Worm (Caenorhabditis elegans) whole organism, late embryonic: ENCODE measurements around the gene stdh-1.

Experiments
- C38D4.7 ChIP-seq: fragments of 200-800 bp; sonication (Bioruptor generic); optimal IDR thresholded peaks from 2 replicates; lab custom pipeline; 2018; ENCODE audit warnings: mild to moderate bottlenecking, missing genetic modification characterization, moderate library complexity, missing compliant biosample characterization
- K09A11.1 ChIP-seq: sonication (generic microtip); optimal IDR thresholded peaks from 2 replicates; lab custom pipeline; 2017; ENCODE audit warnings: antibody characterized with exemption, mild to moderate bottlenecking, missing genetic modification characterization, missing compliant biosample characterization; ENCODE audit not compliant: insufficient read depth
- T23F11.4 ChIP-seq: fragments of 200-800 bp; sonication (Bioruptor generic); optimal IDR thresholded peaks from 2 replicates; lab custom pipeline; 2018; ENCODE audit warnings: mild to moderate bottlenecking, missing genetic modification characterization, missing compliant biosample characterization
- Y22D7AL.16 ChIP-seq: sonication (generic microtip); optimal IDR thresholded peaks from 2 replicates; lab custom pipeline; 2016; ENCODE audit warnings: missing genetic modification characterization, missing compliant biosample characterization
- ahr-1 ChIP-seq: sonication (generic microtip); optimal IDR thresholded peaks from 2 replicates; lab custom pipeline; 2016; ENCODE audit warnings: missing genetic modification characterization, missing compliant biosample characterization
- ama-1 ChIP-seq: fragments of 150-350 bp; optimal IDR thresholded peaks from 2 replicates; lab custom pipeline; 2014
- ceh-14 ChIP-seq: sonication (generic microtip); optimal IDR thresholded peaks from 2 replicates; lab custom pipeline; 2016; ENCODE audit warnings: missing genotype, missing genetic modification characterization, missing compliant biosample characterization
- ceh-22 ChIP-seq: sonication (generic microtip); optimal IDR thresholded peaks from 2 replicates; lab custom pipeline; 2017; ENCODE audit warnings: missing biosample characterization, missing genetic modification characterization
- ceh-24 ChIP-seq: sonication (generic microtip); optimal IDR thresholded peaks from 2 replicates; lab custom pipeline; 2016; ENCODE audit warnings: mild to moderate bottlenecking, missing genetic modification characterization, missing compliant biosample characterization
- ceh-34 ChIP-seq: sonication (generic microtip); optimal IDR thresholded peaks from 2 replicates; lab custom pipeline; 2016; ENCODE audit warnings: mild to moderate bottlenecking, missing genetic modification characterization, missing compliant biosample characterization
- ceh-6 ChIP-seq: fragments of 200-800 bp; sonication (Bioruptor generic); optimal IDR thresholded peaks from 2 replicates; lab custom pipeline; 2018; ENCODE audit warnings: mild to moderate bottlenecking, missing genetic modification characterization, missing compliant biosample characterization
- che-1 ChIP-seq: sonication (generic microtip); optimal IDR thresholded peaks from 2 replicates; lab custom pipeline; 2016; ENCODE audit warnings: mild to moderate bottlenecking, missing genetic modification characterization, missing compliant biosample characterization
- fax-1 ChIP-seq: sonication (generic microtip); optimal IDR thresholded peaks from 2 replicates; lab custom pipeline; 2016; ENCODE audit warnings: missing genotype, missing genetic modification characterization, missing compliant biosample characterization
- hlh-15 ChIP-seq: sonication (generic microtip); optimal IDR thresholded peaks from 2 replicates; lab custom pipeline; 2016; ENCODE audit warnings: missing genetic modification characterization, missing compliant biosample characterization
- hlh-30 ChIP-seq: sonication (generic microtip); optimal IDR thresholded peaks from 2 replicates; lab custom pipeline; 2017; ENCODE audit warnings: antibody characterized with exemption, missing genetic modification characterization, missing compliant biosample characterization; ENCODE audit not compliant: insufficient read depth
- hlh-8 ChIP-seq: sonication (generic microtip); optimal IDR thresholded peaks from 2 replicates; lab custom pipeline; 2016; ENCODE audit warnings: missing genotype, missing genetic modification characterization, missing compliant biosample characterization
- lin-11 ChIP-seq: fragments of 200-800 bp; sonication (Bioruptor generic); optimal IDR thresholded peaks from 2 replicates; lab custom pipeline; 2018; ENCODE audit warnings: mild to moderate bottlenecking, missing genetic modification characterization, missing compliant biosample characterization
- madf-2 ChIP-seq: sonication (generic microtip); optimal IDR thresholded peaks from 2 replicates; lab custom pipeline; 2017; ENCODE audit warnings: missing genetic modification characterization, missing compliant biosample characterization
- mec-3 ChIP-seq: sonication (generic microtip); optimal IDR thresholded peaks from 2 replicates; lab custom pipeline; 2016; ENCODE audit warnings: borderline replicate concordance, missing genetic modification characterization, missing compliant biosample characterization
- nfya-1 ChIP-seq: sonication (generic microtip); optimal IDR thresholded peaks from 2 replicates; lab custom pipeline; 2017; ENCODE audit warnings: missing genetic modification characterization, mild to moderate bottlenecking, missing compliant biosample characterization, antibody characterized with exemption, moderate library complexity
- nhr-11 ChIP-seq: fragments of 150-350 bp; optimal IDR thresholded peaks from 2 replicates; lab custom pipeline; 2014; ENCODE audit warnings: missing biosample characterization, missing genetic modification characterization
- npax-4 ChIP-seq: sonication (generic microtip); optimal IDR thresholded peaks from 2 replicates; lab custom pipeline; 2016; ENCODE audit warnings: missing genetic modification characterization, missing compliant biosample characterization
- pat-9 ChIP-seq: fragments of 200-800 bp; sonication (Bioruptor generic); optimal IDR thresholded peaks from 2 replicates; lab custom pipeline; 2018; ENCODE audit warnings: mild to moderate bottlenecking, missing genetic modification characterization, moderate library complexity, missing compliant biosample characterization
- pax-1 ChIP-seq: fragments of 150-350 bp; optimal IDR thresholded peaks from 2 replicates; lab custom pipeline; 2014; ENCODE audit warnings: missing biosample characterization, missing genetic modification characterization
- pha-2 ChIP-seq: sonication (generic microtip); optimal IDR thresholded peaks from 2 replicates; lab custom pipeline; 2017; ENCODE audit warnings: mild to moderate bottlenecking, missing genetic modification characterization, missing compliant biosample characterization
- pha-4 ChIP-seq: fragments of 150-350 bp; optimal IDR thresholded peaks from 2 replicates; lab custom pipeline; 2018; ENCODE audit warnings: missing biosample characterization, missing genetic modification reagents, missing genetic modification characterization
- pqm-1 ChIP-seq: sonication (generic microtip); optimal IDR thresholded peaks from 2 replicates; lab custom pipeline; 2016; ENCODE audit warnings: missing genetic modification characterization, missing compliant biosample characterization
- pros-1 ChIP-seq: fragments of 150-350 bp; optimal IDR thresholded peaks from 2 replicates; lab custom pipeline; 2014; ENCODE audit warnings: missing biosample characterization, missing genetic modification reagents, missing genetic modification characterization
- ref-2 ChIP-seq: sonication (generic microtip); optimal IDR thresholded peaks from 2 replicates; lab custom pipeline; 2016; ENCODE audit warnings: missing genetic modification characterization, missing compliant biosample characterization
- rnt-1 ChIP-seq: sonication (generic microtip); optimal IDR thresholded peaks from 2 replicates; lab custom pipeline; 2016; ENCODE audit warnings: missing genetic modification characterization, missing compliant biosample characterization
- sox-4 ChIP-seq: sonication (generic microtip); optimal IDR thresholded peaks from 2 replicates; lab custom pipeline; 2017; ENCODE audit warnings: mild to moderate bottlenecking, missing genetic modification characterization, inconsistent platforms, missing compliant biosample characterization
- syd-9 ChIP-seq: sonication (generic microtip); optimal IDR thresholded peaks from 2 replicates; lab custom pipeline; 2016; ENCODE audit warnings: mild to moderate bottlenecking, missing genetic modification characterization, moderate library complexity, missing compliant biosample characterization
- tbx-2 ChIP-seq: sonication (generic microtip); optimal IDR thresholded peaks from 2 replicates; lab custom pipeline; 2016; ENCODE audit warnings: missing genetic modification characterization, missing compliant biosample characterization
- unc-86 ChIP-seq: sonication (generic microtip); optimal IDR thresholded peaks from 2 replicates; lab custom pipeline; 2016; ENCODE audit warnings: missing genetic modification characterization, missing compliant biosample characterization

Gene stdh-1

ce11 chrV:13931952-13932351, 25.7 kb downstream of the stdh-1 start:
- no peak for TF ChIP-seq C38D4.7
- no peak for TF ChIP-seq lin-11 (tag; lab: Kevin White, UChicago)
- TF ChIP-seq ceh-14 (tag; lab: Kevin White, UChicago), result no peak
- no peak for TF ChIP-seq ceh-22 (tag; lab: Kevin White, UChicago)
- TF ChIP-seq Y22D7AL.16 (tag; lab: Kevin White, UChicago), result no peak
- no peak for TF ChIP-seq unc-86 (tag; lab: Kevin White, UChicago)
- TF ChIP-seq, all 69 proteins: peak for 0

DNA sequence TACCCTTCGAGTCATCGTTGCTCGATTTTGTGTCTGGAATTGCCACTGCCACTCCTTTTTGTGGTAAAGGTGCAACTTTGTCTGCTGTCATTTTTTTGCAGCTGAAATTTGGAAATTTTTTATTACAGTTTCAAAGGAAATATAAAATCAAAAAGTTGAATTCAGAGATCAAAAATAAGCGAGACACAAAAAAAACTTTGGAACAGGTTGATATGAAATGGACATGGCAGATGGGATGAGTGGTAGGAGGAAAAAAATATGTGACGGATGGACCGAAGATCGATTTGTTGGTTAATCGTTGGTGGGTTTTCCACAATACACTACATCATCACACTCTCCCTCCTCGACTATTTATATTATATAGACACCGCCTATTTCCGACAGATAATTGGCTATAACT, 28.3 kb downstream of the stdh-1 start, which contains the start of gene R10D12.1:
Gene R10D12.1 (minus strand): TSS at position 101 of the 400 bp plus-strand sequence.
- no peak for TF ChIP-seq syd-9 (tag; lab: Kevin White, UChicago)
- no peak for TF ChIP-seq ahr-1 (tag; lab: Kevin White, UChicago)
- no peak for TF ChIP-seq nfya-1 (tag; lab: Kevin White, UChicago)
- TF ChIP-seq fax-1 (tag; lab: Kevin White, UChicago), result no peak

DNA sequence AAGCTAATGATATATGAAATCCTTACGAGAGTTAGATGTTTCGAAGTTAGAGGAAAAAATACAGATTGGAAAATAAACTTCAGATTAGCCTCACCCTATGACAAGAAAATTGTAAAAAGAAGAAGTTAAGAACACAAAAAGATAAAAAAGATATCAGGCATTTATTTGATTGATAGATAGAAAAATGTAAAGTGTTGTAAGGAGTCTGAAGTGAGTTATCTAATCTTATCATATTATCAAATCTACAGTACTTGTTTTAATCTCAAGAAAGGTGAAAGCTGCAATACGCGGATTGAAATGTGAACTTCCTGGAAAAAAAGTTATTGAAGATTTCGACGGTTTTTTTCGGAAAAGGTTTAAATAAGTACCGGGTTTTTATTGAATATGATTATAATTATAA, 29.1 kb downstream of the stdh-1 start:
- TF ChIP-seq pha-4 (tag; lab: Kevin White, UChicago), result no peak
- TF ChIP-seq ama-1 (lab: Kevin White, UChicago), result no peak
- no peak for TF ChIP-seq pqm-1 (tag; lab: Kevin White, UChicago)
- TF ChIP-seq lin-11 (tag; lab: Kevin White, UChicago), result no peak
- no peak for TF ChIP-seq pat-9 (tag; lab: Kevin White, UChicago)
- no peak for TF ChIP-seq madf-2
- TF ChIP-seq hlh-8, result no peak
- TF ChIP-seq ceh-6 (GFP tag; lab: Kevin White, UChicago), result no peak
- TF ChIP-seq T23F11.4 (GFP tag; lab: Kevin White, UChicago), result no peak
- TF ChIP-seq che-1 (tag; lab: Kevin White, UChicago), result no peak

DNA sequence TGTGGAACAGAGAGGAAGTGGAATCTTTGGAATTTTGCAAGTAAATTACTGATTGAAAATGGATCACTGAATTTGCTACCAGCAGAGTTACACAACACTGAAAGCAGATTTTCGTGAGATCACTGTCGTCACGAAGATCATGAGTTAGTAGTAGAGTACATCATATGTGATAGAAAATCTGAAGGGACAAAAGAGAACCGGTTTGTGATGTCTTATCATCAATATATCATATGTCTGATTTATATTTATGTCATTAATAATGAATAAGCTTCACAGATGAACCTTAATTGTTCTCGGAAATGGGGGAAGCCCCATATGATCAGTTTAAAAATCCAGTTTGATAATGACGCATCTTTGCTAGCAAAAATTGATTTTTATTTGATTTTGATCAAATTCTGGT, 29.8 kb downstream of the stdh-1 start:
- TF ChIP-seq pha-2 (no peak), pat-9 (tag; lab: Kevin White, UChicago) (no peak), mec-3 (tag; lab: Kevin White, UChicago) (no peak), ceh-24 (tag; lab: Kevin White, UChicago) (no peak), ceh-34 (no peak), ceh-6 (GFP tag; lab: Kevin White, UChicago) (no peak), ref-2 (tag; lab: Kevin White, UChicago) (no peak), sox-4 (tag; lab: Kevin White, UChicago) (no peak), hlh-15 (tag; lab: Kevin White, UChicago) (no peak), pqm-1 (tag; lab: Kevin White, UChicago) (no peak), hlh-30 (no peak), nhr-11 (tag; lab: Kevin White, UChicago) (no peak), tbx-2 (tag; lab: Kevin White, UChicago) (no peak), nfya-1 (tag; lab: Kevin White, UChicago) (no peak), pros-1 (tag; lab: Kevin White, UChicago) (no peak)
- TF ChIP-seq, all 69 proteins: peak for 0

DNA sequence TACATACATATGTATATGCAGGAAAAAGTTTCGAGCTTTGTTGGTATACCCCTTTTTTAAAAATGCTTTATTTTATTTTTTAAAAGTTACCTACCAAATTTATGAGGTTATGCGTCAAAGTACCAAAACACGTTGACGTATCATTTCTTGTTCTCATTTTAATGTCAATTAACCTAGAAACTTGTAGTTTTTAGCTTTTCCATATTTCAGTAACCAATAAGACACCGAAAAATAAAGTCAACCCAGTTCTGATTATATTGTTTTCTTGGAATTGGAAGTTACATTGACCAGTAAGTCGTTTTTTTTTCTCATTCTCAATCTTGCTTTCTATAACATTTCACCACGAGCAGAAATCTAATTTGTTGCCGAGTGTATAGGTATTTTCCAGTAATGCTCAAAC, 30.6 kb downstream of the stdh-1 start, which contains the start of gene srw-145:
Gene srw-145 (plus strand): TSS at position 301 of the 400 bp plus-strand sequence.
- TF ChIP-seq npax-4, result no peak
- TF ChIP-seq pax-1 (tag; lab: Kevin White, UChicago), result no peak
- no peak for TF ChIP-seq K09A11.1
- no peak for TF ChIP-seq fax-1 (tag; lab: Kevin White, UChicago)
- TF ChIP-seq rnt-1 (tag; lab: Kevin White, UChicago), result no peak
- TF ChIP-seq ceh-24 (tag; lab: Kevin White, UChicago), result no peak
- no peak for TF ChIP-seq pha-2
